Worm (Caenorhabditis elegans) whole organism, late embryonic: Measurements from ENCODE around the gene C01B10.11.
A peak's percentile ranks its signal among the peaks of the same experiment; 100 is the strongest.

Experiments
- C08G9.2 ChIP-seq: sonication (generic microtip); optimal IDR thresholded peaks from 2 replicates; lab custom pipeline; 2016; ENCODE audit warnings: mild to moderate bottlenecking, missing genetic modification characterization, moderate library complexity, missing compliant biosample characterization
- C38D4.7 ChIP-seq: fragments of 200-800 bp; sonication (Bioruptor generic); optimal IDR thresholded peaks from 2 replicates; lab custom pipeline; 2018; ENCODE audit warnings: mild to moderate bottlenecking, missing genetic modification characterization, moderate library complexity, missing compliant biosample characterization
- K02D7.2 ChIP-seq: sonication (generic microtip); optimal IDR thresholded peaks from 2 replicates; lab custom pipeline; 2017; ENCODE audit warnings: mild to moderate bottlenecking, missing genetic modification characterization, missing compliant biosample characterization
- T23F11.4 ChIP-seq: fragments of 200-800 bp; sonication (Bioruptor generic); optimal IDR thresholded peaks from 2 replicates; lab custom pipeline; 2018; ENCODE audit warnings: mild to moderate bottlenecking, missing genetic modification characterization, missing compliant biosample characterization
- Y22D7AL.16 ChIP-seq: sonication (generic microtip); optimal IDR thresholded peaks from 2 replicates; lab custom pipeline; 2016; ENCODE audit warnings: missing genetic modification characterization, missing compliant biosample characterization
- ahr-1 ChIP-seq: sonication (generic microtip); optimal IDR thresholded peaks from 2 replicates; lab custom pipeline; 2016; ENCODE audit warnings: missing genetic modification characterization, missing compliant biosample characterization
- ama-1 ChIP-seq: fragments of 150-350 bp; optimal IDR thresholded peaks from 2 replicates; lab custom pipeline; 2014
- ceh-14 ChIP-seq: sonication (generic microtip); optimal IDR thresholded peaks from 2 replicates; lab custom pipeline; 2016; ENCODE audit warnings: missing genotype, missing genetic modification characterization, missing compliant biosample characterization
- ceh-18 ChIP-seq: sonication (generic microtip); optimal IDR thresholded peaks from 2 replicates; lab custom pipeline; 2016; ENCODE audit warnings: missing genetic modification characterization, missing compliant biosample characterization
- ceh-19 ChIP-seq: fragments of 200-800 bp; sonication (Bioruptor generic); optimal IDR thresholded peaks from 2 replicates; lab custom pipeline; 2018; ENCODE audit warnings: mild to moderate bottlenecking, missing genetic modification characterization, missing compliant biosample characterization
- ceh-30 ChIP-seq: fragments of 150-350 bp; optimal IDR thresholded peaks from 2 replicates; lab custom pipeline; 2014; ENCODE audit warnings: missing biosample characterization, missing genetic modification characterization
- ceh-31 ChIP-seq: sonication (generic microtip); optimal IDR thresholded peaks from 2 replicates; lab custom pipeline; 2016; ENCODE audit warnings: missing genetic modification characterization, missing compliant biosample characterization
- ceh-45 ChIP-seq: fragments of 200-800 bp; sonication (Bioruptor generic); IDR thresholded peaks from 2 replicates; pipeline ENCODE4 v1.3.6; 2022; ENCODE audit warnings: missing genetic modification reagents, missing genetic modification characterization, missing compliant biosample characterization
- ceh-48 ChIP-seq: sonication (generic microtip); optimal IDR thresholded peaks from 2 replicates; lab custom pipeline; 2016; ENCODE audit warnings: missing genetic modification characterization, inconsistent platforms, missing compliant biosample characterization
- ceh-6 ChIP-seq: fragments of 200-800 bp; sonication (Bioruptor generic); optimal IDR thresholded peaks from 2 replicates; lab custom pipeline; 2018; ENCODE audit warnings: mild to moderate bottlenecking, missing genetic modification characterization, missing compliant biosample characterization
- che-1 ChIP-seq: sonication (generic microtip); optimal IDR thresholded peaks from 2 replicates; lab custom pipeline; 2016; ENCODE audit warnings: mild to moderate bottlenecking, missing genetic modification characterization, missing compliant biosample characterization
- dmd-4 ChIP-seq: sonication (generic microtip); optimal IDR thresholded peaks from 2 replicates; lab custom pipeline; 2016; ENCODE audit warnings: borderline replicate concordance, missing genetic modification characterization, missing compliant biosample characterization
- dve-1 ChIP-seq: sonication (generic microtip); optimal IDR thresholded peaks from 2 replicates; lab custom pipeline; 2017; ENCODE audit warnings: antibody characterized with exemption, mild to moderate bottlenecking, missing genetic modification characterization, missing compliant biosample characterization
- elt-4 ChIP-seq: sonication (generic microtip); optimal IDR thresholded peaks from 2 replicates; lab custom pipeline; 2016; ENCODE audit warnings: missing genetic modification characterization, missing compliant biosample characterization
- ets-4 ChIP-seq: sonication (generic microtip); optimal IDR thresholded peaks from 2 replicates; lab custom pipeline; 2016; ENCODE audit warnings: missing genetic modification characterization, missing compliant biosample characterization
- fax-1 ChIP-seq: sonication (generic microtip); optimal IDR thresholded peaks from 2 replicates; lab custom pipeline; 2016; ENCODE audit warnings: missing genotype, missing genetic modification characterization, missing compliant biosample characterization
- fkh-6 ChIP-seq: sonication (generic microtip); optimal IDR thresholded peaks from 2 replicates; lab custom pipeline; 2016; ENCODE audit warnings: missing genetic modification characterization, missing compliant biosample characterization
- hlh-13 ChIP-seq: fragments of 200-800 bp; sonication (Bioruptor generic); optimal IDR thresholded peaks from 2 replicates; lab custom pipeline; 2018; ENCODE audit warnings: mild to moderate bottlenecking, missing genetic modification characterization, missing compliant biosample characterization
- hlh-30 ChIP-seq: sonication (generic microtip); optimal IDR thresholded peaks from 2 replicates; lab custom pipeline; 2017; ENCODE audit warnings: antibody characterized with exemption, missing genetic modification characterization, missing compliant biosample characterization; ENCODE audit not compliant: insufficient read depth
- hlh-6 ChIP-seq: sonication (generic microtip); optimal IDR thresholded peaks from 2 replicates; lab custom pipeline; 2016; ENCODE audit warnings: missing genotype, missing genetic modification characterization, missing compliant biosample characterization
- hlh-8 ChIP-seq: sonication (generic microtip); optimal IDR thresholded peaks from 2 replicates; lab custom pipeline; 2016; ENCODE audit warnings: missing genotype, missing genetic modification characterization, missing compliant biosample characterization
- lin-11 ChIP-seq: fragments of 200-800 bp; sonication (Bioruptor generic); optimal IDR thresholded peaks from 2 replicates; lab custom pipeline; 2018; ENCODE audit warnings: mild to moderate bottlenecking, missing genetic modification characterization, missing compliant biosample characterization
- mec-3 ChIP-seq: sonication (generic microtip); optimal IDR thresholded peaks from 2 replicates; lab custom pipeline; 2016; ENCODE audit warnings: borderline replicate concordance, missing genetic modification characterization, missing compliant biosample characterization
- npax-4 ChIP-seq: sonication (generic microtip); optimal IDR thresholded peaks from 2 replicates; lab custom pipeline; 2016; ENCODE audit warnings: missing genetic modification characterization, missing compliant biosample characterization
- odd-2 ChIP-seq: sonication (generic microtip); optimal IDR thresholded peaks from 2 replicates; lab custom pipeline; 2017; ENCODE audit warnings: antibody characterized with exemption, mild to moderate bottlenecking, missing genetic modification characterization, missing compliant biosample characterization
- pat-9 ChIP-seq: fragments of 200-800 bp; sonication (Bioruptor generic); optimal IDR thresholded peaks from 2 replicates; lab custom pipeline; 2018; ENCODE audit warnings: mild to moderate bottlenecking, missing genetic modification characterization, moderate library complexity, missing compliant biosample characterization
- pax-1 ChIP-seq: fragments of 150-350 bp; optimal IDR thresholded peaks from 2 replicates; lab custom pipeline; 2014; ENCODE audit warnings: missing biosample characterization, missing genetic modification characterization
- pha-2 ChIP-seq: sonication (generic microtip); optimal IDR thresholded peaks from 2 replicates; lab custom pipeline; 2017; ENCODE audit warnings: mild to moderate bottlenecking, missing genetic modification characterization, missing compliant biosample characterization
- pha-4 ChIP-seq: fragments of 150-350 bp; optimal IDR thresholded peaks from 2 replicates; lab custom pipeline; 2018; ENCODE audit warnings: missing biosample characterization, missing genetic modification reagents, missing genetic modification characterization
- pros-1 ChIP-seq: fragments of 150-350 bp; optimal IDR thresholded peaks from 2 replicates; lab custom pipeline; 2014; ENCODE audit warnings: missing biosample characterization, missing genetic modification reagents, missing genetic modification characterization
- rnt-1 ChIP-seq: sonication (generic microtip); optimal IDR thresholded peaks from 2 replicates; lab custom pipeline; 2016; ENCODE audit warnings: missing genetic modification characterization, missing compliant biosample characterization
- sdc-2 ChIP-seq: sonication (generic microtip); optimal IDR thresholded peaks from 2 replicates; lab custom pipeline; 2016; ENCODE audit warnings: missing genotype, missing genetic modification characterization, missing compliant biosample characterization
- sox-2 ChIP-seq: fragments of 200-800 bp; sonication (Bioruptor generic); IDR thresholded peaks from 2 replicates; pipeline ENCODE4 v1.3.6; 2022; ENCODE audit warnings: missing genetic modification reagents, missing genetic modification characterization, missing compliant biosample characterization
- sox-4 ChIP-seq: sonication (generic microtip); optimal IDR thresholded peaks from 2 replicates; lab custom pipeline; 2017; ENCODE audit warnings: mild to moderate bottlenecking, missing genetic modification characterization, inconsistent platforms, missing compliant biosample characterization
- syd-9 ChIP-seq: sonication (generic microtip); optimal IDR thresholded peaks from 2 replicates; lab custom pipeline; 2016; ENCODE audit warnings: mild to moderate bottlenecking, missing genetic modification characterization, moderate library complexity, missing compliant biosample characterization
- tbx-2 ChIP-seq: sonication (generic microtip); optimal IDR thresholded peaks from 2 replicates; lab custom pipeline; 2016; ENCODE audit warnings: missing genetic modification characterization, missing compliant biosample characterization
- ttx-3 ChIP-seq: sonication (generic microtip); optimal IDR thresholded peaks from 2 replicates; lab custom pipeline; 2016; ENCODE audit warnings: missing genetic modification reagents, missing genetic modification characterization, missing compliant biosample characterization
- zip-5 ChIP-seq: sonication (generic microtip); optimal IDR thresholded peaks from 2 replicates; lab custom pipeline; 2016; ENCODE audit warnings: missing genetic modification characterization, missing compliant biosample characterization
- ztf-16 ChIP-seq: sonication (generic microtip); optimal IDR thresholded peaks from 2 replicates; lab custom pipeline; 2017; ENCODE audit warnings: missing genetic modification characterization, missing compliant biosample characterization

Gene C01B10.11

DNA sequence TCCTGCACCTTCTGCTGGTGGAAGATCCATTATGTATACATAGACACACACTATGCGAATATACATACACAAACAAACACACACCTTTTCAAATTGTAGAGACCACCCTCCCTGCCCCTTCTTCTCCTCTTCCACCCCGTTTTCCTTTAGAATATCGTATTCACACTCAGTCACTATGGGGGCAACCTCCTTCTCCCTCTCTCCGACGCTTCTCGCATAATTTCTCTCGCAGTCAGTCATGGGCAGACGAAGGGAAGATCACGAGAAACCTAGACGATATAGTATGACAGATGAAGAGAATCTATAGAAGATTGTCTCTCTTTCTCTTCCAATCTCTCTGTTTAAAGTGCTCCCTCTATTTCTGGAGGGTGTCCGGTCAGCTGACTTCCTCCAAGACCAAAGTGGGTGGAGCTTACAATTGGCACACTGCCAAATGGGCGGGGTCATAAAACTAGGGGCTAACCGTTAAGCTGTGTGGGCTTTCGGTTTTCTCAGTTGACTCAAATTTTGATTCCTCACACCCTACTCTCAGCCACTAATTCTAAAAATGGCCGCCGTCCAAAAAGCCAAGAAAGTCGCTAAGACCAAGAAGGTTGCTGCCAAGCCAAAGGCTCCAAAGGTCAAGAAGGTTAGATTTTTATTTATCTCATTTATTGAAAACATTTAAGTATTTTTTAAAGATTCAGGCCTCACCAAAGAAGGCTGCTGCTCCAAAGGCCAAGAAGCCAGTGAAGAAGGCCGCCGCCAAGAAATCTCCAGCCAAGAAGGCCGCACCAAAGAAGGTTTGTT lies 11.7 kb upstream of the C01B10.11 start, which contains the start of gene hil-7 (continued):
- TF ChIP-seq Y22D7AL.16 (tag; lab: Kevin White, UChicago) (no peak), hlh-30 (tag; lab: Kevin White, UChicago) (peak; percentile 98), zip-5 (tag; lab: Kevin White, UChicago) (no peak), elt-4 (no peak), ceh-18 (tag; lab: Kevin White, UChicago) (peak; percentile 87), hlh-8 (peak; percentile 17), dmd-4 (tag; lab: Kevin White, UChicago) (peak; percentile 25), hlh-6 (peak; percentile 68), mec-3 (tag; lab: Kevin White, UChicago) (no peak), che-1 (tag; lab: Kevin White, UChicago) (no peak), pat-9 (no peak), ceh-45 (GFP tag; lab: Robert Waterston, UW) (no peak), pax-1 (tag; lab: Kevin White, UChicago) (peak; percentile 9), npax-4 (tag; lab: Kevin White, UChicago) (no peak), fax-1 (tag; lab: Kevin White, UChicago) (no peak), ahr-1 (tag; lab: Kevin White, UChicago) (peak; percentile 25), pha-2 (tag; lab: Kevin White, UChicago) (peak; percentile 51), ceh-48 (no peak)

DNA sequence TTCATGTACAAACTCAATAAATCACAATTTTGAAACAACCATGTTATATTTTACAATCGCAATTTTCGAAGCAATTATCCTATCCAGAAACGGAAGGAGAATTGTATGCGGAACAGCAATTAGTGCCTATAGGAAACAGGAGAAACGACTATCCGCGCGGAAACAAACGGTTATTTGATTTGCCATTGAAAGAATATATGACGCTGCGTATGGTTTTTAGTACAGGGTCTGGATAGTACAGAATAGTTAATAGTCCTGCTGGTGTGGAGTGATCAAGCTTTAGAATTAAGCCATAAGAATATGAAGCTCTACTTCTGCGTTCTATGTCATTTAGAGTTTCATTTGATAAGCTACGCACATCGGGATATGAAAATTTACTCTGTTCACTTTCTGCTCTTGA lies 10.9 kb upstream of the C01B10.11 start:
- TF ChIP-seq ceh-14 (tag; lab: Kevin White, UChicago) (no peak), odd-2 (tag; lab: Kevin White, UChicago) (no peak), rnt-1 (tag; lab: Kevin White, UChicago) (peak; percentile 12), fkh-6 (tag; lab: Kevin White, UChicago) (no peak), tbx-2 (tag; lab: Kevin White, UChicago) (no peak), npax-4 (tag; lab: Kevin White, UChicago) (no peak), hlh-30 (tag; lab: Kevin White, UChicago) (no peak), C38D4.7 (GFP tag; lab: Kevin White, UChicago) (no peak), ets-4 (tag; lab: Kevin White, UChicago) (no peak), pros-1 (peak; percentile 42), syd-9 (tag; lab: Kevin White, UChicago) (no peak), pat-9 (no peak), ceh-19 (GFP tag; lab: Kevin White, UChicago) (no peak), T23F11.4 (no peak), Y22D7AL.16 (tag; lab: Kevin White, UChicago) (no peak), zip-5 (tag; lab: Kevin White, UChicago) (no peak), ttx-3 (no peak), dve-1 (tag; lab: Kevin White, UChicago) (no peak), sdc-2 (tag; lab: Kevin White, UChicago) (no peak), C08G9.2 (tag; lab: Kevin White, UChicago) (no peak), pha-4 (tag; lab: Kevin White, UChicago) (no peak), dmd-4 (tag; lab: Kevin White, UChicago) (no peak), ceh-6 (GFP tag; lab: Kevin White, UChicago) (no peak), pha-2 (tag; lab: Kevin White, UChicago) (no peak), ama-1 (peak; percentile 93), lin-11 (tag; lab: Kevin White, UChicago) (no peak), sox-4 (tag; lab: Kevin White, UChicago) (no peak), ceh-31 (tag; lab: Kevin White, UChicago) (peak; percentile 12), ztf-16 (tag; lab: Kevin White, UChicago) (no peak), hlh-6 (no peak), K02D7.2 (no peak), ceh-30 (tag; lab: Kevin White, UChicago) (no peak), sox-2 (GFP tag; lab: Robert Waterston, UW) (no peak), hlh-13 (GFP tag; lab: Kevin White, UChicago) (no peak)
